Worm (Caenorhabditis elegans) whole organism, mixed stage, embryonic: ENCODE results near the gene dhrs-4.

Experiments used
- M03D4.4 ChIP-seq: sonication (generic microtip); optimal IDR thresholded peaks from 2 replicates; lab custom pipeline; 2017; ENCODE audit warnings: mild to moderate bottlenecking, missing genetic modification characterization, missing compliant biosample characterization
- bed-3 ChIP-seq: fragments of 200-800 bp; sonication (Bioruptor generic); optimal IDR thresholded peaks from 3 replicates; lab custom pipeline; 2018; ENCODE audit warnings: mild to moderate bottlenecking, missing genetic modification characterization, moderate library complexity, missing compliant biosample characterization
- blmp-1 ChIP-seq: fragments of 150-350 bp; optimal IDR thresholded peaks from 2 replicates; lab custom pipeline; 2014; ENCODE audit warnings: missing biosample characterization, missing genetic modification characterization
- ceh-39 ChIP-seq: fragments of 150-350 bp; optimal IDR thresholded peaks from 2 replicates; lab custom pipeline; 2014; ENCODE audit warnings: missing biosample characterization, missing genetic modification characterization
- ceh-43 ChIP-seq: fragments of 200-800 bp; sonication (Bioruptor generic); optimal IDR thresholded peaks from 2 replicates; lab custom pipeline; 2018; ENCODE audit warnings: mild to moderate bottlenecking, missing genetic modification characterization, moderate library complexity, missing compliant biosample characterization
- ceh-83 ChIP-seq: fragments of 200-800 bp; sonication (Bioruptor generic); optimal IDR thresholded peaks from 2 replicates; lab custom pipeline; 2018; ENCODE audit warnings: mild to moderate bottlenecking, missing genetic modification characterization, missing compliant biosample characterization
- ces-1 ChIP-seq: fragments of 150-350 bp; optimal IDR thresholded peaks from 2 replicates; lab custom pipeline; 2014; ENCODE audit warnings: missing biosample characterization, missing genetic modification reagents, missing genetic modification characterization
- cnd-1 ChIP-seq: fragments of 200-800 bp; sonication (Bioruptor generic); optimal IDR thresholded peaks from 2 replicates; lab custom pipeline; 2018; ENCODE audit warnings: mild to moderate bottlenecking, missing genetic modification characterization, missing compliant biosample characterization
- drap-1 ChIP-seq: fragments of 200-800 bp; sonication (Bioruptor generic); optimal IDR thresholded peaks from 3 replicates; lab custom pipeline; 2018; ENCODE audit warnings: mild to moderate bottlenecking, missing genetic modification characterization, missing compliant biosample characterization
- elt-1 ChIP-seq: sonication (generic microtip); optimal IDR thresholded peaks from 2 replicates; lab custom pipeline; 2017; ENCODE audit warnings: missing genetic modification characterization, mild to moderate bottlenecking, missing compliant biosample characterization, antibody characterized with exemption, moderate library complexity, borderline replicate concordance; ENCODE audit not compliant: insufficient read depth
- elt-3 ChIP-seq: fragments of 150-350 bp; optimal IDR thresholded peaks from 2 replicates; lab custom pipeline; 2014; ENCODE audit warnings: missing biosample characterization, missing genetic modification characterization
- flh-1 ChIP-seq: fragments of 200-800 bp; sonication (Bioruptor generic); optimal IDR thresholded peaks from 2 replicates; lab custom pipeline; 2018; ENCODE audit warnings: mild to moderate bottlenecking, missing genetic modification characterization, moderate library complexity, missing compliant biosample characterization
- ham-2 ChIP-seq: fragments of 200-800 bp; sonication (Bioruptor generic); optimal IDR thresholded peaks from 2 replicates; lab custom pipeline; 2018; ENCODE audit warnings: mild to moderate bottlenecking, missing genetic modification characterization, missing compliant biosample characterization
- hlh-1 ChIP-seq: fragments of 150-350 bp; optimal IDR thresholded peaks from 2 replicates; lab custom pipeline; 2014; ENCODE audit warnings: missing biosample characterization, missing genetic modification reagents, missing genetic modification characterization
- lin-13 ChIP-seq: fragments of 150-350 bp; optimal IDR thresholded peaks from 2 replicates; lab custom pipeline; 2014; ENCODE audit warnings: missing biosample characterization, missing genetic modification characterization
- lin-32 ChIP-seq: fragments of 200-800 bp; sonication (Bioruptor generic); optimal IDR thresholded peaks from 2 replicates; lab custom pipeline; 2018; ENCODE audit warnings: mild to moderate bottlenecking, missing genetic modification characterization, missing compliant biosample characterization
- lsy-2 ChIP-seq: fragments of 150-350 bp; optimal IDR thresholded peaks from 2 replicates; lab custom pipeline; 2014; ENCODE audit warnings: missing biosample characterization, missing genetic modification characterization
- mab-5 ChIP-seq: fragments of 150-350 bp; optimal IDR thresholded peaks from 2 replicates; lab custom pipeline; 2014; ENCODE audit warnings: missing biosample characterization, missing genetic modification characterization
- mls-2 ChIP-seq: sonication (generic microtip); optimal IDR thresholded peaks from 2 replicates; lab custom pipeline; 2016; ENCODE audit warnings: mild to moderate bottlenecking, missing genetic modification characterization, moderate library complexity, missing compliant biosample characterization
- nhr-12 ChIP-seq: fragments of 150-350 bp; optimal IDR thresholded peaks from 2 replicates; lab custom pipeline; 2014; ENCODE audit warnings: missing biosample characterization, missing genetic modification characterization
- nhr-2 ChIP-seq: fragments of 150-350 bp; optimal IDR thresholded peaks from 2 replicates; lab custom pipeline; 2014; ENCODE audit warnings: missing biosample characterization, missing genetic modification characterization
- nhr-237 ChIP-seq: fragments of 150-350 bp; optimal IDR thresholded peaks from 2 replicates; lab custom pipeline; 2014; ENCODE audit warnings: missing biosample characterization, missing genetic modification characterization
- nhr-28 ChIP-seq: fragments of 150-350 bp; optimal IDR thresholded peaks from 2 replicates; lab custom pipeline; 2014; ENCODE audit warnings: missing biosample characterization, missing genetic modification characterization
- nhr-76 ChIP-seq: sonication (generic microtip); optimal IDR thresholded peaks from 2 replicates; lab custom pipeline; 2017; ENCODE audit warnings: missing biosample characterization, missing genetic modification characterization
- pha-4 ChIP-seq: fragments of 150-350 bp; optimal IDR thresholded peaks from 2 replicates; lab custom pipeline; 2018; ENCODE audit warnings: missing biosample characterization, missing genetic modification reagents, missing genetic modification characterization
- sem-2 ChIP-seq: fragments of 200-800 bp; sonication (Bioruptor generic); optimal IDR thresholded peaks from 2 replicates; lab custom pipeline; 2018; ENCODE audit warnings: mild to moderate bottlenecking, missing genetic modification characterization, missing compliant biosample characterization
- snpc-4 ChIP-seq: fragments of 150-350 bp; optimal IDR thresholded peaks from 2 replicates; lab custom pipeline; 2014; ENCODE audit warnings: missing biosample characterization, missing genetic modification characterization
- sptf-1 ChIP-seq: sonication (generic microtip); optimal IDR thresholded peaks from 2 replicates; lab custom pipeline; 2017; ENCODE audit warnings: mild to moderate bottlenecking, missing genetic modification characterization, moderate library complexity, missing compliant biosample characterization
- tbx-8 ChIP-seq: fragments of 200-800 bp; sonication (Bioruptor generic); optimal IDR thresholded peaks from 2 replicates; lab custom pipeline; 2018; ENCODE audit warnings: mild to moderate bottlenecking, missing genetic modification characterization, moderate library complexity, missing compliant biosample characterization
- unc-120 ChIP-seq: sonication (generic microtip); optimal IDR thresholded peaks from 2 replicates; lab custom pipeline; 2017; ENCODE audit warnings: missing genetic modification characterization, missing compliant biosample characterization; ENCODE audit not compliant: poor library complexity, severe bottlenecking
- unc-39 ChIP-seq: fragments of 150-350 bp; optimal IDR thresholded peaks from 2 replicates; lab custom pipeline; 2014; ENCODE audit warnings: missing biosample characterization, missing genetic modification characterization
- unc-62 ChIP-seq: fragments of 150-350 bp; optimal IDR thresholded peaks from 2 replicates; lab custom pipeline; 2014; ENCODE audit warnings: missing biosample characterization, missing genetic modification reagents, missing genetic modification characterization
- zip-8 ChIP-seq: fragments of 150-350 bp; optimal IDR thresholded peaks from 2 replicates; lab custom pipeline; 2014; ENCODE audit warnings: missing biosample characterization, missing genetic modification characterization
- ztf-11 ChIP-seq: fragments of 150-350 bp; optimal IDR thresholded peaks from 2 replicates; lab custom pipeline; 2014; ENCODE audit warnings: missing biosample characterization, missing genetic modification characterization

Gene dhrs-4

DNA sequence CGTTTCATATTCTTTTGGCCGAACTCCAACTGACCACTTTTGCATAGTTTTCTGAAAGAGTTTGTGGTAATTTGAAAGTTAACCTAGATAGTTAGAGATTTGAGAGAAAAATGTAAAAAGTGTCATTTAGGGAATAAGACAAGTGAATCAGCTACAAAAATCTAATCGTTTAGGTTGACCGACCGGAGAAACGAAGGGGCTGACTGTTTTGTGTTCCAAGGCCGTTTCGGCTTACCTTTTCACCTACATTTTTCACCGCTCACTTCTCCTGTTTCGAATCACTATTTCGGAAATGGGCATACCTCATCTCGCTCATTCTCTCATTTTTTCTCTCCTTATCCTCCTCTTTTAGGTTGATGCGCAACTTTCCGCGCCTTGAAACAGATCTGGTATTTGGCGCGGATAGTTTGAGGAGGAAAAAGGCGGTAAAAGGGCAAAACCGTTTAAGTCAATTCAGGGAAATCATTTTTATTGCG lies 38.7 kb downstream of the dhrs-4 start, which contains the start of gene mpst-7:
TSS of gene mpst-7 (minus strand) at position 51 of the 476 bp plus-strand sequence.
- TF ChIP-seq lin-13: no peak
- no peak for TF ChIP-seq unc-62 (GFP tag; lab: Kevin White, UChicago)
- TF ChIP-seq drap-1 (GFP tag; lab: Kevin White, UChicago): no peak
- TF ChIP-seq hlh-1 (tag; lab: Kevin White, UChicago): no peak
- TF ChIP-seq sem-2 (GFP tag; lab: Kevin White, UChicago): no peak
- no peak for TF ChIP-seq lin-32 (GFP tag; lab: Kevin White, UChicago)
- TF ChIP-seq zip-8: no peak
- no peak for TF ChIP-seq bed-3 (GFP tag; lab: Kevin White, UChicago)
- TF ChIP-seq ham-2: no peak
- no peak for TF ChIP-seq blmp-1 (tag; lab: Kevin White, UChicago)
- TF ChIP-seq ceh-43 (GFP tag; lab: Kevin White, UChicago): no peak
- no peak for TF ChIP-seq ztf-11 (tag; lab: Kevin White, UChicago)
- no peak for TF ChIP-seq nhr-237 (tag; lab: Kevin White, UChicago)
- no peak for TF ChIP-seq snpc-4 (tag; lab: Kevin White, UChicago)
- no peak for TF ChIP-seq mls-2
- no peak for TF ChIP-seq elt-3
- TF ChIP-seq, all 35 proteins: peak for 0

DNA sequence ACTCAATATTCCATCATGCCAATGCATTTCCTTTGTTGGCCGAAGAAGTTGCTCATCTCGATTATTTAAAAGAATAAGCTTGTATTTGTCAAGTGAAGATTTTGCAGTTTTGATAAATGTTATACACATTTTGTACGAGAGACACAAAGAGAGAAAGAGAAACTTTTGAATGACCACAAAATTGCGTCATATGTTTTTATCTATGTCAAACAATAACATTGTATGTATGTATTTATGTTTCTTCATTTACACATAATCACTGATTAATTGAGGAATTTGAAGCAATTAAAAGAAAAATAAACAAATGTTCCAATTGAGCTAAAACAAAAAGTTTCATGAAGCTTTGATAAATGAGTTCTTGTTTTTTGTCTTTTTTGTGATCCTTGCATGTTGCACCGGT lies 40.8 kb downstream of the dhrs-4 start, which contains the start of gene hrg-9:
TSS of gene hrg-9 (minus strand) at position 152 of the 400 bp plus-strand sequence.
- TF ChIP-seq zip-8 (peak; percentile 62), nhr-28 (tag; lab: Kevin White, UChicago) (no peak), ceh-43 (GFP tag; lab: Kevin White, UChicago) (no peak)

DNA sequence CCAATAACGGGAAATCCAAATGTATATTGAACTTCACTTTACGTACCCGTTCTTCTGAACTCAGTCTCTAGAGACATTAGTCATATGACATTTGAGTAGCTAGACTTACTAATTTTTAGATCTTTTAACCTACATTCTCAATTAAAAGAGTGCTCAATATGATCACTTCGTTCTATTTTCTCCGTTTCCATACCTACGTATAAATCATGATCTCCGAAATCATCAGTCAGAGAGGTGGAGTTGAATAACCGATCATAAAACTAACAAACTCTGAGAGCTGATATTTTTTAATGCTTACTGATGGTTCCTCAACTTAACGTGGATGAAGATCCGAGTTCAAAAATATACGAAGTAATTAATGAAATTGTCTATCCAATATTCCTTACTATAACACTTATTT lies 41.7 kb downstream of the dhrs-4 start, which contains the start of gene srd-35:
TSS of gene srd-35 (plus strand) at position 301 of the 400 bp plus-strand sequence.
- TF ChIP-seq flh-1: no peak
- no peak for TF ChIP-seq ceh-43 (GFP tag; lab: Kevin White, UChicago)
- no peak for TF ChIP-seq mls-2
- TF ChIP-seq snpc-4 (tag; lab: Kevin White, UChicago): no peak
- TF ChIP-seq ceh-39 (tag; lab: Kevin White, UChicago): no peak
- no peak for TF ChIP-seq zip-8
- TF ChIP-seq sem-2 (GFP tag; lab: Kevin White, UChicago): no peak
- TF ChIP-seq drap-1 (GFP tag; lab: Kevin White, UChicago): no peak
- no peak for TF ChIP-seq nhr-2 (tag; lab: Kevin White, UChicago)
- no peak for TF ChIP-seq blmp-1 (tag; lab: Kevin White, UChicago)
- TF ChIP-seq nhr-237 (tag; lab: Kevin White, UChicago): no peak
- TF ChIP-seq M03D4.4 (tag; lab: Kevin White, UChicago): no peak
- TF ChIP-seq lin-32 (GFP tag; lab: Kevin White, UChicago): no peak
- TF ChIP-seq ztf-11 (tag; lab: Kevin White, UChicago): no peak
- no peak for TF ChIP-seq cnd-1 (tag; lab: Kevin White, UChicago)

DNA sequence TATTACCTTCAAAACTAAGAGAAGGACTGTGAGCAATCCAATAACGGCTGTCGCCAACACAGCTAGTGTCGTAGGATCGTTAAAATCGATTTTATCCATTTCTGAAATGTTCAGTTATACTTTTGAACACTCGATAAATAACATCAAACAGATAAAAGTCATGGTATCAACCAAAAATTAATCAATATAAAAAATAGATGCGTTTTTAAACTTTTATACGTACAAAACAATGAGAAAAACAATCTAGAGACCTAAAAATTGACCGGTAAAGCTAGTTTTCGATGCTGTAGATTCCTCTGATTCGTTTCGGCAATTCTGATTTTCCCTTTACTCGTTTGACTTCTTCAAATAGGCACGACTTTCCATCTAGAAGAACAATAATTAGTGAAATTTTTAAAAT lies 44.7 kb downstream of the dhrs-4 start, which contains the start of gene R186.3:
TSS of gene R186.3 (minus strand) at position 101 of the 400 bp plus-strand sequence.
- no peak for TF ChIP-seq blmp-1 (tag; lab: Kevin White, UChicago)
- TF ChIP-seq M03D4.4 (tag; lab: Kevin White, UChicago): no peak
- TF ChIP-seq lsy-2: no peak
- no peak for TF ChIP-seq elt-1 (tag; lab: Kevin White, UChicago)
- no peak for TF ChIP-seq snpc-4 (tag; lab: Kevin White, UChicago)
- no peak for TF ChIP-seq nhr-237 (tag; lab: Kevin White, UChicago)
- TF ChIP-seq nhr-12 (tag; lab: Kevin White, UChicago): no peak
- no peak for TF ChIP-seq mls-2

DNA sequence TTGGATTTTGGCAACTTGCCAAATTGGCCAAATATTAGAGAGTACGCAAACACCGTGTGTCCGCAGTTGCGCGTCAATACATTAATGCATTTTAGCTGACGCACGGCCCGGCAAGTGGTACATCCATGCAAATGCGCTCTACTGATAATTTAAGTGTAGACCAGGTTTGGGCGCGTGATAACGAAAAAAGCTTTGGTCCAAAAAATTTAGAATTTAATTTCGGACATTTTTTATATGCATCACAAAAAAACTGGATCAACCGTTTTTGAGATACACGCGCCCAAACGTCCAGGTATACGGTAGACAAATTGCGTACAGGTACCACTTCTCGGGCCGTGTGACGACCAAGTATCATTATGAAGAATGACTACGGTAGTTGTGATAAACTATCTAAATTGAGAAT lies 45.5 kb downstream of the dhrs-4 start, which contains the start of gene R186.8:
TSS of gene R186.8 (minus strand) at position 58 of the 403 bp plus-strand sequence.
- TF ChIP-seq lin-13 (peak; percentile 21), ces-1 (GFP tag; lab: Kevin White, UChicago) (peak; percentile 63), lsy-2 (peak; percentile 90), nhr-237 (tag; lab: Kevin White, UChicago) (peak; percentile 23), sptf-1 (tag; lab: Kevin White, UChicago) (peak; percentile 15), mls-2 (peak; percentile 20), unc-120 (peak; percentile 51)
- TF ChIP-seq, all 35 proteins: peak for 7; not testable (repeated sequence) for 28

DNA sequence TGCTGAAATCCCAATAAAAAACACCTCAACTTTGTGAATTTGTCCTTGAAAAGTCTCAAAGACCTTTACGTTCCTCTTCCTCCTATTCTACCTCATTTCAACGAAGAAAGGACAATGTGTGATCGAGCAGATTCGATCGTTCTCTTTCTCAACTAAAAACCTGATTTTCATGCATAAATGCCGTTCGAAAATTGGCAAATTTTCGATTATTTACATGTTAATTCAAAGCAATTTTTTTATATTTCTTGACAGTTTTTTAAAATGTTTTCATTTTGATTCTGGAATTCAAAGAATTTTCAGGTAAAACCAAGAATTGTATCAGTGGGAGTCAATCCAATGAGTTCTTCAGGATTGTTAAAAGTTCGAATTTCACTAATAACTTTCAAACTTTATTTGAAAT lies 46.1 kb downstream of the dhrs-4 start, which contains the start of gene lin-46:
TSS of gene lin-46 (plus strand) at position 301 of the 400 bp plus-strand sequence.
- TF ChIP-seq zip-8 (no peak), nhr-2 (tag; lab: Kevin White, UChicago) (no peak), unc-62 (GFP tag; lab: Kevin White, UChicago) (no peak), ceh-83 (GFP tag; lab: Kevin White, UChicago) (no peak), blmp-1 (tag; lab: Kevin White, UChicago) (no peak), hlh-1 (tag; lab: Kevin White, UChicago) (no peak), drap-1 (GFP tag; lab: Kevin White, UChicago) (no peak), M03D4.4 (tag; lab: Kevin White, UChicago) (no peak), ham-2 (no peak), nhr-76 (tag; lab: Kevin White, UChicago) (no peak), lsy-2 (no peak), tbx-8 (no peak), mab-5 (tag; lab: Kevin White, UChicago) (no peak), unc-39 (tag; lab: Kevin White, UChicago) (no peak), nhr-28 (tag; lab: Kevin White, UChicago) (no peak), unc-120 (no peak), sptf-1 (tag; lab: Kevin White, UChicago) (no peak), mls-2 (no peak), ceh-39 (tag; lab: Kevin White, UChicago) (no peak), pha-4 (tag; lab: Kevin White, UChicago) (no peak)
